Fruit fly (Drosophila melanogaster): ENCODE data around the gene Pburs.

Gene Pburs

DNA sequence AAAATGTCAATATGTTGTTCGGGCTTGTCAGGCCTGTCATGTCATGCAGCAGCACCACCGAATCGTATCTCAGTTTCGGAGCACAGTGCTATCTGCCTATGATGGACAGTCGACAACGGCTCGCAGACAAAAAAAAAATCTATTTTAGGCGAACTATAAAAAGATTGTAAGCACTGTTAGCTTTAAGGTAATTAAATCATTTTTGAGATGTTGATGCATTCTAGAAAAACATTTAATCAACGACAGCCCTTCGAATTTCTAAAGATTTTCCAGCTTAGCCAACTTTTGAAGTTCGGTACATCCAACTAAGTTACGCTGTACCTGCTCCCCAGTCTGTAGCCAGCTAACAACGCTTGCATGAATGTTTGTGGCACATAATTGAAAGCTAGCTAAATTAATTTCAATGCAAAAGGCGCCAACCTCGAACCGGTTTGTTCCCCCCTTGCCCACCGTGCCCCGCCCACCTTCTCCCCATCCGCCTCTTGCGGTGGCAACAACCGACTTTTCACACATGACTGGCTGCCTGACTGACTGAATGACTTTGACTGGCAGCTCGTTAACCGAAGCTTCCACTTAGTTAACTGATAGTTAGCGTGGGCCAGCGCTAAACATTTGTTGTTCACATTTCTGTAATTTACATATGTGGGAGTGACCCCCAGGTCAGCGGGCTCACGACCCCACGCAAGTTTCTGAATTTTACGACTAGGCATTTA is 41.2 kb upstream of the Pburs start (continued):
- TF ChIP-seq CG14710 (tag; optimal IDR thresholded peaks at IDR 0.05) (no peak), CG7786 (GFP tag; optimal IDR thresholded peaks at IDR 0.05) (peak; percentile 37), CG6765 (GFP tag; optimal IDR thresholded peaks at IDR 0.05) (no peak), CG6272 (GFP tag; IDR thresholded peaks at IDR 0.05) (no peak), CG14965 (GFP tag; optimal IDR thresholded peaks at IDR 0.05; ENCODE audit: borderline replicate concordance) (no peak), row (GFP tag; IDR thresholded peaks at IDR 0.05) (peak; percentile 92), sc (optimal IDR thresholded peaks at IDR 0.05) (no peak), sc (GFP tag; optimal IDR thresholded peaks at IDR 0.05) (peak; percentile 29), CG11247 (GFP tag; IDR thresholded peaks at IDR 0.05) (no peak; the same call in none of the 2 replicates), CG13296 (GFP tag; optimal IDR thresholded peaks at IDR 0.05) (no peak), sens-2 (GFP tag; IDR thresholded peaks at IDR 0.05) (peak; percentile 8; the same call in 1 of the 2 replicates), CG3726 (GFP tag; IDR thresholded peaks at IDR 0.05) (no peak), Oli (tag; optimal IDR thresholded peaks at IDR 0.05) (peak; percentile 81), Nf-YB (GFP tag; optimal IDR thresholded peaks at IDR 0.05) (no peak), grau (tag; optimal IDR thresholded peaks at IDR 0.05) (peak; percentile 96), CG11723 (GFP tag; optimal IDR thresholded peaks at IDR 0.05) (peak; percentile 41), CG1603 (tag; optimal IDR thresholded peaks at IDR 0.05) (peak; percentile 53), trem (tag; optimal IDR thresholded peaks at IDR 0.05) (no peak), Tbp (GFP tag; optimal IDR thresholded peaks at IDR 0.05) (no peak), Atf3 (GFP tag; optimal IDR thresholded peaks at IDR 0.05) (peak; percentile 35), dpn (GFP tag; optimal IDR thresholded peaks at IDR 0.05) (peak; percentile 39 to 76), ftz-f1 (GFP tag; optimal IDR thresholded peaks at IDR 0.05) (no peak), CG34376 (GFP tag; optimal IDR thresholded peaks at IDR 0.05) (no peak), CG10543 (GFP tag; optimal IDR thresholded peaks at IDR 0.05) (peak; percentile 55), CG4282 (GFP tag; optimal IDR thresholded peaks at IDR 0.05) (no peak), Hr3 (GFP tag; optimal IDR thresholded peaks at IDR 0.05) (peak; percentile 53), zen2 (GFP tag; IDR thresholded peaks at IDR 0.05; ENCODE audit: partially characterized antibody) (no peak), Atf-2 (GFP tag; optimal IDR thresholded peaks at IDR 0.05) (no peak), Camta (GFP tag; optimal IDR thresholded peaks at IDR 0.05) (peak; percentile 30), Sry-δ (GFP tag; optimal IDR thresholded peaks at IDR 0.05) (peak; percentile 20), slou (GFP tag; optimal IDR thresholded peaks at IDR 0.05) (no peak), ci (GFP tag; IDR thresholded peaks at IDR 0.05) (peak; percentile 68; the same call in 2 of the 3 replicates), chif (GFP tag; optimal IDR thresholded peaks at IDR 0.05) (peak; percentile 17 to 73), inv (GFP tag; IDR thresholded peaks at IDR 0.05; ENCODE audit: partially characterized antibody) (no peak), CG6791 (GFP tag; IDR thresholded peaks at IDR 0.05; ENCODE audit: partially characterized antibody) (no peak), chinmo (GFP tag; IDR thresholded peaks at IDR 0.05; ENCODE audit: partially characterized antibody) (peak; percentile 87; the same call in 3 of the 4 replicates), emc (GFP tag; optimal IDR thresholded peaks at IDR 0.05) (no peak), CTCF (GFP tag; optimal IDR thresholded peaks at IDR 0.05) (no peak), CG7271 (tag; optimal IDR thresholded peaks at IDR 0.05) (no peak)

DNA sequence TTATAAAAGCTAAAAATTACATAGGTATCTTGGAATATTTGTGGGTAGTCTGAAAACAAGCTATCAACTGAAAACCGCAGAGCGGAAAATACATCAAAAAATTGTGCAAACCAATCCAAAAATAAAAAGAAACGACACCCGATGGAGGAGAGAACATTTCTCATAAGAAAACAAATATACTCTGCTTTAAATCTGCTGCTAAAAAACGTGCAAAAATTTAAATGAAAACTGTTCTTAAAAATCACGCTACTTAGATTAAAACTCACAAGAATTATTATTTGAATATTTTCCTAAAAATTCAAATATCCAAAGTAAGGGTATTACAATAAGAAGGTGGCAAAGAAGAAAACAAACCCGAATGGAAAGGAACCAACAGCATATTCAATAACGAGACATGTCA is 40.3 kb upstream of the Pburs start:
- no peak for TF ChIP-seq Hmx (GFP tag; optimal IDR thresholded peaks at IDR 0.05)
- no peak for TF ChIP-seq ems (GFP tag; optimal IDR thresholded peaks at IDR 0.05)
- no peak for TF ChIP-seq CG11723 (GFP tag; optimal IDR thresholded peaks at IDR 0.05)
- no peak for TF ChIP-seq CG9876 (GFP tag; optimal IDR thresholded peaks at IDR 0.05)
- no peak for TF ChIP-seq HmgD (GFP tag; optimal IDR thresholded peaks at IDR 0.05)
- no peak for TF ChIP-seq Scr (GFP tag; IDR thresholded peaks at IDR 0.05; ENCODE audit: partially characterized antibody)
- TF ChIP-seq p53 (GFP tag; optimal IDR thresholded peaks at IDR 0.05): no peak
- no peak for TF ChIP-seq CG1602 (GFP tag; optimal IDR thresholded peaks at IDR 0.05)
- no peak for TF ChIP-seq Sry-β (GFP tag; optimal IDR thresholded peaks at IDR 0.05)
- no peak for TF ChIP-seq MBD-R2 (GFP tag; IDR thresholded peaks at IDR 0.05)
- TF ChIP-seq inv (GFP tag; IDR thresholded peaks at IDR 0.05; ENCODE audit: partially characterized antibody): no peak
- no peak for TF ChIP-seq dan (GFP tag; IDR thresholded peaks at IDR 0.05)
- peak; percentile 38 for TF ChIP-seq Ssrp (tag; optimal IDR thresholded peaks at IDR 0.05)
- TF ChIP-seq Dip3 (GFP tag; optimal IDR thresholded peaks at IDR 0.05): no peak
- no peak for TF ChIP-seq CG2202 (tag; optimal IDR thresholded peaks at IDR 0.05)
- no peak for TF ChIP-seq amos (GFP tag; IDR thresholded peaks at IDR 0.05; ENCODE audit: partially characterized antibody)
